Worm (Caenorhabditis elegans) whole organism, midembryonic: ENCODE results near the gene ZC443.4.

Experiments used
- T22C8.4 ChIP-seq: fragments of 200-800 bp; sonication (Bioruptor generic); IDR thresholded peaks from 2 replicates; pipeline ENCODE4 v1.3.6; 2022; ENCODE audit warnings: missing genetic modification characterization, missing compliant biosample characterization
- flt-1 ChIP-seq: fragments of 200-800 bp; sonication (Bioruptor generic); IDR thresholded peaks from 2 replicates; pipeline ENCODE4 v1.3.6; 2022; ENCODE audit warnings: missing genetic modification characterization, missing compliant biosample characterization
- klf-2 ChIP-seq: fragments of 200-800 bp; sonication (Bioruptor generic); conservative IDR thresholded peaks from 2 replicates; pipeline ENCODE4 v1.3.6; 2022; ENCODE audit warnings: missing genetic modification reagents, missing genetic modification characterization, missing compliant biosample characterization
- med-1 ChIP-seq: sonication (generic microtip); optimal IDR thresholded peaks from 2 replicates; lab custom pipeline; 2017; ENCODE audit warnings: missing genetic modification characterization, mild to moderate bottlenecking, missing compliant biosample characterization, antibody characterized with exemption, missing genetic modification reagents; ENCODE audit not compliant: insufficient read depth
- ztf-23 ChIP-seq: fragments of 200-800 bp; sonication (Bioruptor generic); IDR thresholded peaks from 2 replicates; pipeline ENCODE4 v1.3.6; 2022; ENCODE audit warnings: missing genetic modification reagents, missing genetic modification characterization, missing compliant biosample characterization
- ztf-29 ChIP-seq: fragments of 200-800 bp; sonication (Bioruptor generic); IDR thresholded peaks from 2 replicates; pipeline ENCODE4 v1.3.6; 2022; ENCODE audit warnings: missing genetic modification reagents, missing genetic modification characterization, missing compliant biosample characterization

DNA sequence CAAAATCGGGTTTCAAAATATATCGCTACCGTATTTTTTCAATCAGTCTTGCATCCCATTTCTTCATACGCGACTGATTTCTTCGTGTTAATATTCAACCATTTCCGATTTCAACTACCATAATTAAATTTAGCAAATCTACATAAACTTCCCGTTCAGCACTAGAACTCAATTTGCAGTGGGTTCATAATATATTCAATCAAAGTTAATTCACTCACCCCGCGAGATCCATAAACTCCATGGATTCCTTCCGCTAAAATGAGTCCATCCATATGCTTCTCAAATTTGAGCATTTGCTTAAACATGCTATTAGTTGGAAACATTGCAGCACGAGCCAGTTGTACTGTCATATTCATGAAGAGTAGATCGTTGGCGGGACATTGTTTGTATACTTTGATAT is 1.2 kb downstream of the ZC443.4 start:
- TF ChIP-seq flt-1 (GFP tag; lab: Robert Waterston, UW) (no peak), ztf-29 (GFP tag; lab: Robert Waterston, UW) (no peak), T22C8.4 (GFP tag; lab: Robert Waterston, UW) (no peak), klf-2 (GFP tag; lab: Robert Waterston, UW) (no peak), med-1 (no peak), ztf-23 (GFP tag; lab: Robert Waterston, UW) (no peak)
